Fruit fly (Drosophila melanogaster) whole organism, embryonic: ENCODE results near the gene Mvd.

Source experiments
- Adf1 ChIP-seq: fragments of 200-800 bp; sonication (Bioruptor generic); IDR thresholded peaks from 2 replicates; pipeline ENCODE4 v1.3.6; 2022; ENCODE audit warnings: missing biosample characterization, missing genetic modification characterization
- CG10321 ChIP-seq: fragments of 200-800 bp; sonication (Bioruptor generic); IDR thresholded peaks from 2 replicates; pipeline ENCODE4 v1.3.6; 2022; ENCODE audit warnings: missing biosample characterization, missing genetic modification characterization
- CG11085 ChIP-seq: fragments of 200-800 bp; sonication (Bioruptor generic); IDR thresholded peaks from 2 replicates; pipeline ENCODE4 v1.3.6; 2022; ENCODE audit warnings: missing biosample characterization, missing genetic modification characterization
- CG11247 ChIP-seq: fragments of 200-800 bp; sonication (Bioruptor generic); IDR thresholded peaks from 2 replicates; pipeline ENCODE4 v1.3.6; 2022; ENCODE audit warnings: missing biosample characterization, missing genetic modification characterization
- CG11456 ChIP-seq: fragments of 200-800 bp; sonication (Bioruptor generic); IDR thresholded peaks from 3 replicates; pipeline ENCODE4 v1.3.6; 2022; ENCODE audit warnings: missing biosample characterization, missing genetic modification characterization
- CG11696 ChIP-seq: fragments of 200-800 bp; sonication (Bioruptor generic); IDR thresholded peaks from 2 replicates; pipeline ENCODE4 v1.3.6; 2022; ENCODE audit warnings: missing biosample characterization, missing genetic modification characterization
- CG11723 ChIP-seq: fragments of 200-800 bp; sonication (Bioruptor generic); optimal IDR thresholded peaks from 2 replicates; lab custom pipeline; 2017; ENCODE audit warnings: missing biosample characterization, mild to moderate bottlenecking, missing genetic modification characterization
- CG12219 ChIP-seq: fragments of 200-800 bp; sonication (Bioruptor generic); optimal IDR thresholded peaks from 3 replicates; lab custom pipeline; 2018; ENCODE audit warnings: missing biosample characterization, mild to moderate bottlenecking, missing genetic modification characterization
- CG14965 ChIP-seq: fragments of 200-800 bp; sonication (Bioruptor generic); optimal IDR thresholded peaks from 2 replicates; lab custom pipeline; 2016; ENCODE audit warnings: missing biosample characterization, missing genetic modification characterization, borderline replicate concordance
- CG15269 ChIP-seq: fragments of 200-800 bp; sonication (Bioruptor generic); optimal IDR thresholded peaks from 2 replicates; lab custom pipeline; 2018; ENCODE audit warnings: missing biosample characterization, mild to moderate bottlenecking, missing genetic modification characterization, moderate library complexity
- CG2199 ChIP-seq: fragments of 200-800 bp; sonication (Bioruptor generic); IDR thresholded peaks from 3 replicates; pipeline ENCODE4 v1.3.6; 2022; ENCODE audit warnings: missing biosample characterization, missing genetic modification characterization
- CG2202 ChIP-seq: fragments of 200-800 bp; sonication (Bioruptor generic); optimal IDR thresholded peaks from 2 replicates; lab custom pipeline; 2018; ENCODE audit warnings: missing biosample characterization, mild to moderate bottlenecking, missing genetic modification characterization
- CG2678 ChIP-seq: fragments of 200-800 bp; sonication (Bioruptor generic); optimal IDR thresholded peaks from 3 replicates; lab custom pipeline; 2019; ENCODE audit warnings: missing biosample characterization, mild to moderate bottlenecking, missing genetic modification characterization, moderate library complexity
- CG2712 ChIP-seq: fragments of 200-800 bp; optimal IDR thresholded peaks from 3 replicates; lab custom pipeline; 2019; ENCODE audit warnings: missing biosample characterization, mild to moderate bottlenecking, missing genetic modification characterization, moderate library complexity
- CG31224 ChIP-seq: fragments of 200-800 bp; sonication (Bioruptor generic); IDR thresholded peaks from 2 replicates; pipeline ENCODE4 v1.3.6; 2022; ENCODE audit warnings: missing biosample characterization, missing genetic modification characterization
- CG32767 ChIP-seq: fragments of 200-800 bp; sonication (Bioruptor generic); IDR thresholded peaks from 2 replicates; pipeline ENCODE4 v1.3.6; 2022; ENCODE audit warnings: missing biosample characterization, missing genetic modification characterization
- CG4282 ChIP-seq: fragments of 200-800 bp; sonication (Bioruptor generic); optimal IDR thresholded peaks from 2 replicates; lab custom pipeline; 2016; ENCODE audit warnings: missing biosample characterization, missing genetic modification characterization
- CG4404 ChIP-seq: fragments of 200-800 bp; sonication (Bioruptor generic); IDR thresholded peaks from 2 replicates; pipeline ENCODE4 v1.3.6; 2022; ENCODE audit warnings: missing biosample characterization, missing genetic modification characterization
- CG4707 ChIP-seq: fragments of 200-800 bp; sonication (Bioruptor generic); optimal IDR thresholded peaks from 2 replicates; lab custom pipeline; 2018; ENCODE audit warnings: missing biosample characterization, mild to moderate bottlenecking, missing genetic modification characterization, moderate library complexity
- CG4820 ChIP-seq: fragments of 200-800 bp; sonication (Bioruptor generic); optimal IDR thresholded peaks from 3 replicates; lab custom pipeline; 2016; ENCODE audit warnings: missing biosample characterization, missing genetic modification characterization
- CG6689 ChIP-seq: fragments of 200-800 bp; sonication (Bioruptor generic); IDR thresholded peaks from 2 replicates; pipeline ENCODE4 v1.3.6; 2022; ENCODE audit warnings: missing biosample characterization, missing genetic modification characterization
- CG8281 ChIP-seq: fragments of 200-800 bp; sonication (Bioruptor generic); optimal IDR thresholded peaks from 2 replicates; lab custom pipeline; 2018; ENCODE audit warnings: missing biosample characterization, mild to moderate bottlenecking, missing genetic modification characterization, moderate library complexity
- CG9609 ChIP-seq: fragments of 200-800 bp; sonication (Bioruptor generic); optimal IDR thresholded peaks from 3 replicates; lab custom pipeline; 2016; ENCODE audit warnings: missing biosample characterization, missing genetic modification characterization
- CG9727 ChIP-seq: fragments of 200-800 bp; sonication (Bioruptor generic); optimal IDR thresholded peaks from 3 replicates; lab custom pipeline; 2017; ENCODE audit warnings: missing biosample characterization, mild to moderate bottlenecking, missing genetic modification characterization
- CG9797 ChIP-seq: fragments of 200-800 bp; sonication (Bioruptor generic); optimal IDR thresholded peaks from 3 replicates; lab custom pipeline; 2018; ENCODE audit warnings: missing biosample characterization, mild to moderate bottlenecking, missing genetic modification characterization
- CTCF ChIP-seq: fragments of 200-800 bp; sonication (Bioruptor generic); optimal IDR thresholded peaks from 2 replicates; lab custom pipeline; 2017; ENCODE audit warnings: missing biosample characterization, mild to moderate bottlenecking, missing genetic modification characterization, moderate library complexity
- Dek ChIP-seq: fragments of 200-800 bp; sonication (Bioruptor generic); optimal IDR thresholded peaks from 3 replicates; lab custom pipeline; 2019; ENCODE audit warnings: missing biosample characterization, mild to moderate bottlenecking, missing genetic modification characterization, moderate library complexity
- Drgx ChIP-seq: fragments of 200-800 bp; sonication (Bioruptor generic); IDR thresholded peaks from 2 replicates; pipeline ENCODE4 v1.3.6; 2022; ENCODE audit warnings: missing biosample characterization, missing genetic modification characterization
- E2f1 ChIP-seq: fragments of 200-800 bp; sonication (Bioruptor generic); IDR thresholded peaks from 2 replicates; pipeline ENCODE4 v1.3.6; 2022; ENCODE audit warnings: missing biosample characterization, missing genetic modification characterization
- HLH4C ChIP-seq: fragments of 200-800 bp; sonication (Bioruptor generic); IDR thresholded peaks from 3 replicates; pipeline ENCODE4 v1.3.6; 2022; ENCODE audit warnings: missing biosample characterization, missing genetic modification characterization; ENCODE audit not compliant: partially characterized antibody
- Hr78 ChIP-seq, 2 experiments: fragments of 200-800 bp in 1 of 2; fragments of >200 bp in 1 of 2; sonication (Bioruptor generic) in 1 of 2; optimal IDR thresholded peaks; 2 replicates each; lab custom pipeline; 2017 to 2019; ENCODE audit warnings: missing biosample characterization in 2 of 2, missing genetic modification characterization in 2 of 2, mild to moderate bottlenecking in 1 of 2, moderate library complexity in 1 of 2
- Mad ChIP-seq: fragments of 200-800 bp; sonication (Bioruptor generic); optimal IDR thresholded peaks from 2 replicates; lab custom pipeline; 2016; ENCODE audit warnings: missing biosample characterization, missing genetic modification characterization
- Poxn ChIP-seq: fragments of 200-800 bp; sonication (Bioruptor generic); IDR thresholded peaks from 2 replicates; pipeline ENCODE4 v1.3.6; 2022; ENCODE audit warnings: missing biosample characterization, missing genetic modification characterization
- Rfx ChIP-seq: fragments of 200-800 bp; sonication (Bioruptor generic); IDR thresholded peaks from 2 replicates; pipeline ENCODE4 v1.3.6; 2022; ENCODE audit warnings: missing biosample characterization, missing genetic modification characterization
- Xrp1 ChIP-seq: fragments of 200-800 bp; sonication (Bioruptor generic); IDR thresholded peaks from 2 replicates; pipeline ENCODE4 v1.3.6; 2022; ENCODE audit warnings: missing biosample characterization, missing genetic modification characterization
- ato ChIP-seq: fragments of 200-800 bp; sonication (Bioruptor generic); IDR thresholded peaks from 2 replicates; pipeline ENCODE4 v1.3.6; 2022; ENCODE audit warnings: missing biosample characterization, missing genetic modification characterization; ENCODE audit not compliant: partially characterized antibody
- caup ChIP-seq: fragments of 200-800 bp; sonication (Bioruptor generic); optimal IDR thresholded peaks from 3 replicates; lab custom pipeline; 2017; ENCODE audit warnings: missing biosample characterization, mild to moderate bottlenecking, missing genetic modification characterization, moderate library complexity; ENCODE audit not compliant: severe bottlenecking
- da ChIP-seq: fragments of 200-800 bp; sonication (Bioruptor generic); optimal IDR thresholded peaks from 2 replicates; lab custom pipeline; 2016; ENCODE audit warnings: missing biosample characterization, missing genetic modification characterization
- dysf ChIP-seq: fragments of 200-800 bp; sonication (Bioruptor generic); IDR thresholded peaks from 3 replicates; pipeline ENCODE4 v1.3.6; 2022; ENCODE audit warnings: missing biosample characterization, missing genetic modification characterization
- fd96Cb ChIP-seq: fragments of 200-800 bp; sonication (Bioruptor generic); optimal IDR thresholded peaks from 2 replicates; lab custom pipeline; 2018; ENCODE audit warnings: missing biosample characterization, mild to moderate bottlenecking, missing genetic modification characterization, moderate library complexity
- mld ChIP-seq: fragments of 200-800 bp; sonication (Bioruptor generic); IDR thresholded peaks from 3 replicates; pipeline ENCODE4 v1.3.6; 2022; ENCODE audit warnings: missing biosample characterization, missing genetic modification characterization; ENCODE audit not compliant: partially characterized antibody
- odd ChIP-seq: fragments of 200-800 bp; sonication (Bioruptor generic); optimal IDR thresholded peaks from 2 replicates; lab custom pipeline; 2017; ENCODE audit warnings: missing biosample characterization, mild to moderate bottlenecking, missing genetic modification characterization
- pan ChIP-seq, 4 experiments: fragments of >200 bp in 3 of 4; fragments of 200-800 bp in 1 of 4; sonication (Bioruptor generic) in 1 of 4; optimal IDR thresholded peaks in 3 of 4; IDR thresholded peaks in 1 of 4; 2 replicates each; pipeline versions ENCODE4 v1.3.6 to Lab custom; 2017 to 2022; ENCODE audit warnings: missing biosample characterization in 2 of 4, missing genetic modification characterization in 2 of 4, mixed read lengths in 1 of 4
- phol ChIP-seq: fragments of 200-800 bp; sonication (Bioruptor generic); optimal IDR thresholded peaks from 3 replicates; lab custom pipeline; 2018; ENCODE audit warnings: missing biosample characterization, mild to moderate bottlenecking, missing genetic modification characterization, moderate library complexity
- slbo ChIP-seq: fragments of 200-800 bp; sonication (Bioruptor generic); IDR thresholded peaks from 2 replicates; pipeline ENCODE4 v1.3.6; 2022; ENCODE audit warnings: missing biosample characterization, missing genetic modification characterization
- so ChIP-seq: fragments of 200-800 bp; sonication (Bioruptor generic); IDR thresholded peaks from 3 replicates; pipeline ENCODE4 v1.3.6; 2022; ENCODE audit warnings: missing biosample characterization, missing genetic modification characterization
- sob ChIP-seq: fragments of 200-800 bp; sonication (Bioruptor generic); IDR thresholded peaks from 2 replicates; pipeline ENCODE4 v1.3.6; 2022; ENCODE audit warnings: missing biosample characterization, missing genetic modification characterization
- sr ChIP-seq: fragments of 200-800 bp; sonication (Bioruptor generic); IDR thresholded peaks from 3 replicates; pipeline ENCODE4 v1.3.6; 2022; ENCODE audit warnings: missing biosample characterization, missing genetic modification characterization
- tgo ChIP-seq: fragments of 200-800 bp; sonication (Bioruptor generic); IDR thresholded peaks from 3 replicates; pipeline ENCODE4 v1.3.6; 2022; ENCODE audit warnings: missing biosample characterization, missing genetic modification characterization
- usp ChIP-seq: fragments of >200 bp; optimal IDR thresholded peaks from 2 replicates; lab custom pipeline; 2017; ENCODE audit warnings: missing biosample characterization, missing genetic modification characterization

Gene Mvd

dm6 chrX:15709624-15709983 lies 39.4 kb upstream of the Mvd start (continued):
- TF ChIP-seq usp (GFP tag; lab: Kevin White, UChicago) (no peak), Dek (peak; percentile 15), CG9797 (GFP tag; lab: Kevin White, UChicago) (no peak), tgo (0 out of 3 replicates have a peak, but pooled peaks have one; percentile 34), CG2199 (0 out of 3 replicates have a peak, but pooled peaks have one; percentile 12), CG9727 (GFP tag; lab: Kevin White, UChicago) (peak; percentile 19), Adf1 (GFP tag; lab: Robert Waterston, UW) (no peak), Xrp1 (GFP tag; lab: Robert Waterston, UW) (peak; percentile 34; the same call in 1 of the 2 replicates), CG6689 (GFP tag; lab: Robert Waterston, UW) (0 out of 2 replicates have a peak, but pooled peaks have one; percentile 15), CG11085 (GFP tag; lab: Robert Waterston, UW) (no peak), CG11456 (GFP tag; lab: Robert Waterston, UW) (peak; percentile 52; the same call in 1 of the 3 replicates), CG10321 (GFP tag; lab: Robert Waterston, UW) (peak; percentile 44), fd96Cb (tag; lab: Kevin White, UChicago) (no peak), CG4404 (no peak), CG11696 (GFP tag; lab: Robert Waterston, UW) (0 out of 2 replicates have a peak, but pooled peaks have one; percentile 32), E2f1 (peak; percentile 33; the same call in 1 of the 2 replicates), HLH4C (GFP tag; lab: Robert Waterston, UW) (no peak), caup (GFP tag; lab: Kevin White, UChicago) (no peak), sob (0 out of 2 replicates have a peak, but pooled peaks have one; percentile 31), so (GFP tag; lab: Robert Waterston, UW) (no peak), CG31224 (no peak), Poxn (GFP tag; lab: Robert Waterston, UW) (no peak), CG8281 (tag; lab: Kevin White, UChicago) (no peak), sr (GFP tag; lab: Robert Waterston, UW) (0 out of 3 replicates have a peak, but pooled peaks have one; percentile 38), da (no peak), ato (GFP tag; lab: Robert Waterston, UW) (no peak), pan (optimal IDR thresholded peaks at IDR 0.05; lab: Kevin White, UChicago) (no peak), pan (GFP tag; optimal IDR thresholded peaks at IDR 0.05 in 1 of 2, IDR thresholded peaks at IDR 0.05 in 1 of 2) (peak in 1 of 2 experiments; percentile 28), Rfx (GFP tag; lab: Robert Waterston, UW) (peak; percentile 64), CTCF (GFP tag; lab: Kevin White, UChicago) (no peak), Hr78 (GFP tag; optimal IDR thresholded peaks at IDR 0.05; lab: Kevin White, UChicago) (no peak), mld (GFP tag; lab: Robert Waterston, UW) (no peak), CG11247 (0 out of 2 replicates have a peak, but pooled peaks have one; percentile 5), CG9609 (GFP tag; lab: Kevin White, UChicago) (peak; percentile 4), CG4282 (GFP tag; lab: Kevin White, UChicago) (peak; percentile 31), phol (tag; lab: Kevin White, UChicago) (peak; percentile 8), Drgx (GFP tag; lab: Robert Waterston, UW) (0 out of 2 replicates have a peak, but pooled peaks have one; percentile 16), CG32767 (GFP tag; lab: Robert Waterston, UW) (no peak), Mad (GFP tag; lab: Kevin White, UChicago) (no peak), dysf (GFP tag; lab: Robert Waterston, UW) (0 out of 3 replicates have a peak, but pooled peaks have one; percentile 10), CG2202 (tag; lab: Kevin White, UChicago) (no peak), CG12219 (GFP tag; lab: Kevin White, UChicago) (peak; percentile 2), CG15269 (tag; lab: Kevin White, UChicago) (peak; percentile 35), CG11723 (GFP tag; lab: Kevin White, UChicago) (no peak), CG2678 (tag; lab: Kevin White, UChicago) (peak; percentile 3), slbo (GFP tag; lab: Robert Waterston, UW) (peak; percentile 51; the same call in 1 of the 2 replicates), CG2712 (tag; lab: Kevin White, UChicago) (peak; percentile 1), CG14965 (GFP tag; lab: Kevin White, UChicago) (no peak), CG4820 (GFP tag; lab: Kevin White, UChicago) (no peak), CG4707 (GFP tag; lab: Kevin White, UChicago) (peak; percentile 98), odd (no peak)
